Worm (Caenorhabditis elegans) whole organism, L4 larva: ENCODE results near the gene abhd-3.2.

Experiments used
- aly-2 ChIP-seq: sonication (generic microtip); optimal IDR thresholded peaks from 2 replicates; lab custom pipeline; 2018; ENCODE audit warnings: missing biosample characterization, missing genetic modification characterization
- attf-4 ChIP-seq: sonication (generic microtip); optimal IDR thresholded peaks from 3 replicates; lab custom pipeline; 2017; ENCODE audit warnings: missing biosample characterization, missing genetic modification characterization
- ceh-20 ChIP-seq: fragments of 200-800 bp; sonication (Bioruptor generic); IDR thresholded peaks from 2 replicates; pipeline ENCODE4 v1.3.6; 2022; ENCODE audit warnings: missing genetic modification reagents, missing genetic modification characterization, missing compliant biosample characterization
- cey-2 ChIP-seq: sonication (generic microtip); optimal IDR thresholded peaks from 3 replicates; lab custom pipeline; 2017; ENCODE audit warnings: missing genetic modification characterization, mild to moderate bottlenecking, missing compliant biosample characterization, antibody characterized with exemption, borderline replicate concordance; ENCODE audit not compliant: insufficient read depth
- fkh-10 ChIP-seq: fragments of 150-350 bp; optimal IDR thresholded peaks from 2 replicates; lab custom pipeline; 2014; ENCODE audit warnings: missing biosample characterization, missing genetic modification reagents, missing genetic modification characterization
- hif-1 ChIP-seq, 2 experiments: sonication (generic microtip); optimal IDR thresholded peaks; 2 replicates each; lab custom pipeline; 2016 to 2017; ENCODE audit warnings: missing compliant biosample characterization in 2 of 2, missing genetic modification characterization in 2 of 2, missing genetic modification reagents in 2 of 2, missing genotype in 2 of 2, mild to moderate bottlenecking in 1 of 2
- lin-1 ChIP-seq: fragments of 200-800 bp; sonication (Bioruptor generic); IDR thresholded peaks from 2 replicates; pipeline ENCODE4 v1.3.6; 2022; ENCODE audit warnings: missing genetic modification reagents, missing genetic modification characterization, missing compliant biosample characterization
- lin-13 ChIP-seq: fragments of 150-350 bp; optimal IDR thresholded peaks from 2 replicates; lab custom pipeline; 2014; ENCODE audit warnings: missing biosample characterization, missing genetic modification reagents, missing genetic modification characterization
- lsy-2 ChIP-seq, 2 experiments: fragments of 150-350 bp in 1 of 2; sonication (generic microtip) in 1 of 2; optimal IDR thresholded peaks; 2 replicates each; lab custom pipeline; 2014 to 2017; ENCODE audit warnings: missing biosample characterization in 2 of 2, missing genetic modification characterization in 2 of 2
- mep-1 ChIP-seq: fragments of 150-350 bp; sonication (generic microtip); optimal IDR thresholded peaks from 3 replicates; lab custom pipeline; 2014; ENCODE audit warnings: missing biosample characterization, missing genetic modification characterization
- nhr-237 ChIP-seq: sonication (generic microtip); optimal IDR thresholded peaks from 2 replicates; lab custom pipeline; 2017; ENCODE audit warnings: missing biosample characterization, missing genetic modification characterization
- pha-4 ChIP-seq, 2 experiments: fragments of 150-350 bp in 1 of 2; fragments of 200-800 bp in 1 of 2; sonication (Bioruptor generic) in 1 of 2; IDR thresholded peaks in 1 of 2; optimal IDR thresholded peaks in 1 of 2; 2 replicates each; pipeline versions ENCODE4 v1.3.6 to Lab custom; 2014 to 2022; ENCODE audit warnings: missing genetic modification characterization in 2 of 2, missing genetic modification reagents in 2 of 2, missing biosample characterization in 1 of 2, missing compliant biosample characterization in 1 of 2
- zag-1 ChIP-seq: fragments of 150-350 bp; optimal IDR thresholded peaks from 2 replicates; lab custom pipeline; 2014; ENCODE audit warnings: missing biosample characterization, missing genetic modification characterization

DNA sequence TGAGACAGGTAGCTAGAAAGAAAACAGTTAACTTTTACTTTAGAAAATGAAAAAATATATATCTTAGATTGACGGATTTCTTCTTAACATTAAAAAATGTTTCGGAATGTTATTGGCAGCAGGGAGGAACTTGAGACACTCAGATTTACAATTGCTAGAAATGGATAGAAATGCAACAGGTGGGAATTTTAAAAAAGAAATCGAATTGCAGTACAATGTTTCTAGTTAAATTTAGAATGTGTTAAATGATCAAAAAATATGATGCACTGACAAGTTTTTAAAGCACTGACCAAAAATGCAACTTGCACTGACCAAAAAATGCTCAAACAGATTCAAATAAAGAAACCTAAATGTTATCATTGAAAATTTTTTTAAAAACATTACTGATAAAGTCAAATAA, 51.7 kb downstream of the abhd-3.2 start:
- no peak for TF ChIP-seq zag-1 (tag; lab: Kevin White, UChicago)
- no peak for TF ChIP-seq aly-2 (tag; lab: Kevin White, UChicago)
- TF ChIP-seq attf-4 (tag; lab: Kevin White, UChicago), result no peak
- TF ChIP-seq mep-1, result no peak
- no peak for TF ChIP-seq pha-4 (GFP tag; IDR thresholded peaks at IDR 0.05; lab: Robert Waterston, UW)
- no peak for TF ChIP-seq pha-4 (tag; optimal IDR thresholded peaks at IDR 0.05; lab: Kevin White, UChicago)
- TF ChIP-seq lin-1 (GFP tag; lab: Robert Waterston, UW), result no peak
- TF ChIP-seq lin-13, result no peak
- TF ChIP-seq cey-2 (tag; lab: Kevin White, UChicago), result no peak
- TF ChIP-seq nhr-237 (tag; lab: Kevin White, UChicago), result no peak
- no peak for TF ChIP-seq ceh-20 (GFP tag; lab: Robert Waterston, UW)
- no peak for TF ChIP-seq hif-1 (tag; optimal IDR thresholded peaks at IDR 0.05; lab: Kevin White, UChicago)
- no peak for TF ChIP-seq fkh-10 (GFP tag; lab: Kevin White, UChicago)
- TF ChIP-seq lsy-2 (tag; optimal IDR thresholded peaks at IDR 0.05; lab: Kevin White, UChicago), result no peak
